Worm (Caenorhabditis elegans): ENCODE results near the gene ugt-38.

DNA sequence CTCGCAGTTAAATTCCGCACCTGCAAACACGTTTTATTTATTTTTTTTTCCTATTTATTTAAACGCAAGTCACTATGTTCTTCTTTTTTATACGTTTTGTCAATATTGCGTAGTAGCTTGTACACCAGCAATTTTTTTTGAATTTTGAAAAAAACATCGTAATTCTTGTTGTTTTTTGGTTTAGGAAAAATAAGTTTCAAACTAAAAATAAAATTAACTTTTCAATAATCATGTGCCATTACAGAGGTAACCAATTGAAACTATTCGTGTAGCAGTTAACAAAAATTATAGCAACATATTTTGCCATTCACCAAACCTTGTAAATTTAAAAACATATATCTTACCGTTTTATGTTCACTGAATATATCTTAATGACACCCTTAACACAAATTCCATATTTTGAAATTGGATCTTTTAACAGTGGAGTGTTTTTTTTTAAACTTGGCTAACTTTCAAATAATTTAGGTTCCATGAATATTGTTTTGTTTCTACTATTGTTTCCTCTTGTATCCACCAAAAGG lies 24.0 kb downstream of the ugt-38 start, which contains the start of gene lmd-5:
- TF ChIP-seq lin-39 (tag; optimal IDR thresholded peaks at IDR 0.05): no peak
- no peak for TF ChIP-seq snpc-4 (tag; optimal IDR thresholded peaks at IDR 0.05)
- TF ChIP-seq fos-1 (tag; optimal IDR thresholded peaks at IDR 0.05): no peak
- no peak for TF ChIP-seq elt-1 (tag; optimal IDR thresholded peaks at IDR 0.05)
- TF ChIP-seq tbx-2 (tag; optimal IDR thresholded peaks at IDR 0.05): no peak
- TF ChIP-seq aly-2 (tag; optimal IDR thresholded peaks at IDR 0.05): no peak
- no peak for TF ChIP-seq elt-3 (tag; optimal IDR thresholded peaks at IDR 0.05)
- no peak for TF ChIP-seq egl-27 (tag; optimal IDR thresholded peaks at IDR 0.05)
